Fruit fly (Drosophila melanogaster) whole organism, embryonic: ENCODE data around the gene CG9664.

ENCODE experiments used
- Adf1 ChIP-seq: fragments of 200-800 bp; sonication (Bioruptor generic); IDR thresholded peaks from 2 replicates; pipeline ENCODE4 v1.3.6; 2022; ENCODE audit warnings: missing biosample characterization, missing genetic modification characterization
- Aef1 ChIP-seq: fragments of 200-800 bp; sonication (Bioruptor generic); IDR thresholded peaks from 3 replicates; pipeline ENCODE4 v1.3.6; 2022; ENCODE audit warnings: missing biosample characterization, missing genetic modification characterization
- B-H2 ChIP-seq: fragments of 200-800 bp; sonication (Bioruptor generic); optimal IDR thresholded peaks from 2 replicates; lab custom pipeline; 2018; ENCODE audit warnings: missing biosample characterization, mild to moderate bottlenecking, missing genetic modification characterization
- CG11723 ChIP-seq: fragments of 200-800 bp; sonication (Bioruptor generic); optimal IDR thresholded peaks from 2 replicates; lab custom pipeline; 2017; ENCODE audit warnings: missing biosample characterization, mild to moderate bottlenecking, missing genetic modification characterization
- CG12769 ChIP-seq: fragments of 200-800 bp; sonication (Bioruptor generic); optimal IDR thresholded peaks from 2 replicates; lab custom pipeline; 2019; ENCODE audit warnings: missing biosample characterization, mild to moderate bottlenecking, missing genetic modification characterization, moderate library complexity
- CG13123 ChIP-seq: fragments of 200-800 bp; sonication (Bioruptor generic); optimal IDR thresholded peaks from 2 replicates; lab custom pipeline; 2016; ENCODE audit warnings: missing biosample characterization, missing genetic modification characterization
- CG14965 ChIP-seq: fragments of 200-800 bp; sonication (Bioruptor generic); optimal IDR thresholded peaks from 2 replicates; lab custom pipeline; 2016; ENCODE audit warnings: missing biosample characterization, missing genetic modification characterization, borderline replicate concordance
- CG16779 ChIP-seq: fragments of 200-800 bp; sonication (Bioruptor generic); IDR thresholded peaks from 2 replicates; pipeline ENCODE4 v1.3.6; 2022; ENCODE audit warnings: missing biosample characterization, missing genetic modification characterization
- CG18262 ChIP-seq: fragments of 200-800 bp; optimal IDR thresholded peaks from 3 replicates; lab custom pipeline; 2019; ENCODE audit warnings: missing biosample characterization, mild to moderate bottlenecking, missing genetic modification characterization, moderate library complexity
- CG18764 ChIP-seq: fragments of 200-800 bp; sonication (Bioruptor generic); optimal IDR thresholded peaks from 3 replicates; lab custom pipeline; 2016; ENCODE audit warnings: missing biosample characterization, missing genetic modification characterization
- CG3163 ChIP-seq: fragments of 200-800 bp; sonication (Bioruptor generic); optimal IDR thresholded peaks from 3 replicates; lab custom pipeline; 2016; ENCODE audit warnings: missing biosample characterization, missing genetic modification characterization
- CG34422 ChIP-seq: fragments of 200-800 bp; sonication (Bioruptor generic); IDR thresholded peaks from 3 replicates; pipeline ENCODE4 v1.3.6; 2022; ENCODE audit warnings: missing biosample characterization, missing genetic modification characterization
- CG4282 ChIP-seq: fragments of 200-800 bp; sonication (Bioruptor generic); optimal IDR thresholded peaks from 2 replicates; lab custom pipeline; 2016; ENCODE audit warnings: missing biosample characterization, missing genetic modification characterization
- CG4404 ChIP-seq: fragments of 200-800 bp; sonication (Bioruptor generic); IDR thresholded peaks from 2 replicates; pipeline ENCODE4 v1.3.6; 2022; ENCODE audit warnings: missing biosample characterization, missing genetic modification characterization
- CG4820 ChIP-seq: fragments of 200-800 bp; sonication (Bioruptor generic); optimal IDR thresholded peaks from 3 replicates; lab custom pipeline; 2016; ENCODE audit warnings: missing biosample characterization, missing genetic modification characterization
- CG7786 ChIP-seq: fragments of 200-800 bp; sonication (Bioruptor generic); optimal IDR thresholded peaks from 2 replicates; lab custom pipeline; 2016; ENCODE audit warnings: missing biosample characterization, missing genetic modification characterization
- CG8281 ChIP-seq: fragments of 200-800 bp; sonication (Bioruptor generic); optimal IDR thresholded peaks from 2 replicates; lab custom pipeline; 2018; ENCODE audit warnings: missing biosample characterization, mild to moderate bottlenecking, missing genetic modification characterization, moderate library complexity
- CG8478 ChIP-seq: fragments of >200 bp; optimal IDR thresholded peaks from 2 replicates; lab custom pipeline; 2018
- CG9932 ChIP-seq: fragments of 200-800 bp; sonication (Bioruptor generic); IDR thresholded peaks from 2 replicates; pipeline ENCODE4 v1.3.6; 2022; ENCODE audit warnings: missing biosample characterization, missing genetic modification characterization
- Eip74EF ChIP-seq, 2 experiments: fragments of 200-800 bp in 1 of 2; fragments of >200 bp in 1 of 2; sonication (Bioruptor generic) in 1 of 2; optimal IDR thresholded peaks; 2 replicates each; lab custom pipeline; 2017 to 2019; ENCODE audit warnings: missing biosample characterization in 2 of 2, missing genetic modification characterization in 2 of 2, mild to moderate bottlenecking in 1 of 2, moderate library complexity in 1 of 2
- Lpt ChIP-seq: fragments of >200 bp; optimal IDR thresholded peaks from 2 replicates; lab custom pipeline; 2018; ENCODE audit warnings: missing biosample characterization, missing genetic modification characterization
- Nf-YC ChIP-seq: fragments of 200-800 bp; optimal IDR thresholded peaks from 3 replicates; lab custom pipeline; 2019; ENCODE audit warnings: missing biosample characterization, mild to moderate bottlenecking, missing genetic modification characterization, moderate library complexity
- Oaz ChIP-seq: fragments of 200-800 bp; sonication (Bioruptor generic); IDR thresholded peaks from 2 replicates; pipeline ENCODE4 v1.3.6; 2022; ENCODE audit warnings: missing biosample characterization, missing genetic modification characterization
- Opbp ChIP-seq: fragments of 200-800 bp; sonication (Bioruptor generic); IDR thresholded peaks from 3 replicates; pipeline ENCODE4 v1.3.6; 2022; ENCODE audit warnings: missing biosample characterization, missing genetic modification characterization; ENCODE audit not compliant: partially characterized antibody
- Poxn ChIP-seq: fragments of 200-800 bp; sonication (Bioruptor generic); IDR thresholded peaks from 2 replicates; pipeline ENCODE4 v1.3.6; 2022; ENCODE audit warnings: missing biosample characterization, missing genetic modification characterization
- TFAM ChIP-seq: fragments of 200-800 bp; sonication (Bioruptor generic); optimal IDR thresholded peaks from 2 replicates; lab custom pipeline; 2017; ENCODE audit warnings: missing biosample characterization, missing genetic modification characterization, inconsistent platforms
- az2 ChIP-seq: fragments of 200-800 bp; sonication (Bioruptor generic); optimal IDR thresholded peaks from 3 replicates; lab custom pipeline; 2016; ENCODE audit warnings: missing biosample characterization, missing genetic modification characterization
- corto ChIP-seq: fragments of 200-800 bp; sonication (Bioruptor generic); optimal IDR thresholded peaks from 2 replicates; lab custom pipeline; 2016; ENCODE audit warnings: missing biosample characterization, mild to moderate bottlenecking, missing genetic modification characterization, moderate library complexity
- cwo ChIP-seq: fragments of 200-800 bp; sonication (Bioruptor generic); optimal IDR thresholded peaks from 3 replicates; lab custom pipeline; 2017; ENCODE audit warnings: missing biosample characterization, missing genetic modification characterization, mild to moderate bottlenecking, moderate library complexity, missing genetic modification reagents
- dm ChIP-seq: fragments of 200-800 bp; sonication (Bioruptor generic); optimal IDR thresholded peaks from 3 replicates; lab custom pipeline; 2016; ENCODE audit warnings: missing biosample characterization, missing genetic modification characterization
- dmrt99B ChIP-seq: fragments of 200-800 bp; sonication (Bioruptor generic); optimal IDR thresholded peaks from 2 replicates; lab custom pipeline; 2018; ENCODE audit warnings: missing biosample characterization, mild to moderate bottlenecking, missing genetic modification characterization, moderate library complexity
- esg ChIP-seq: fragments of 200-800 bp; sonication (Bioruptor generic); conservative IDR thresholded peaks from 2 replicates; pipeline ENCODE4 v1.3.6; 2022; ENCODE audit warnings: missing biosample characterization, missing genetic modification characterization
- fu2 ChIP-seq: fragments of 200-800 bp; sonication (Bioruptor generic); optimal IDR thresholded peaks from 2 replicates; lab custom pipeline; 2016; ENCODE audit warnings: missing biosample characterization, missing genetic modification characterization
- ham ChIP-seq: fragments of 200-800 bp; sonication (Bioruptor generic); IDR thresholded peaks from 2 replicates; pipeline ENCODE4 v1.3.6; 2022; ENCODE audit warnings: missing biosample characterization, missing genetic modification characterization
- insv ChIP-seq, 2 experiments: fragments of 200-800 bp; sonication (Bioruptor generic); optimal IDR thresholded peaks; 3 replicates each; lab custom pipeline; 2016 to 2018; ENCODE audit warnings: missing biosample characterization in 2 of 2, missing genetic modification characterization in 2 of 2
- jigr1 ChIP-seq: fragments of 200-800 bp; sonication (Bioruptor generic); IDR thresholded peaks from 3 replicates; pipeline ENCODE4 v1.3.6; 2022; ENCODE audit warnings: missing biosample characterization, missing genetic modification characterization
- nom ChIP-seq: fragments of 200-800 bp; sonication (Bioruptor generic); optimal IDR thresholded peaks from 2 replicates; lab custom pipeline; 2017; ENCODE audit warnings: missing biosample characterization, missing genetic modification characterization, mild to moderate bottlenecking, moderate library complexity, missing genetic modification reagents
- onecut ChIP-seq: fragments of 200-800 bp; sonication (Bioruptor generic); IDR thresholded peaks from 2 replicates; pipeline ENCODE4 v1.3.6; 2022; ENCODE audit warnings: missing biosample characterization, missing genetic modification characterization
- org-1 ChIP-seq: fragments of 200-800 bp; sonication (Bioruptor generic); optimal IDR thresholded peaks from 2 replicates; lab custom pipeline; 2017; ENCODE audit warnings: missing biosample characterization, missing genetic modification characterization
- pros ChIP-seq: fragments of 200-800 bp; sonication (Bioruptor generic); optimal IDR thresholded peaks from 3 replicates; lab custom pipeline; 2019; ENCODE audit warnings: missing biosample characterization, mild to moderate bottlenecking, missing genetic modification characterization, moderate library complexity
- psq ChIP-seq: fragments of 200-800 bp; sonication (Bioruptor generic); optimal IDR thresholded peaks from 2 replicates; lab custom pipeline; 2017; ENCODE audit warnings: missing biosample characterization, missing genetic modification characterization
- sd ChIP-seq: fragments of 200-800 bp; sonication (Bioruptor generic); optimal IDR thresholded peaks from 3 replicates; lab custom pipeline; 2018; ENCODE audit warnings: missing biosample characterization, mild to moderate bottlenecking, missing genetic modification characterization, moderate library complexity
- sens-2 ChIP-seq: fragments of 200-800 bp; sonication (Bioruptor generic); IDR thresholded peaks from 2 replicates; pipeline ENCODE4 v1.3.6; 2022; ENCODE audit warnings: missing biosample characterization, missing genetic modification characterization
- slbo ChIP-seq: fragments of 200-800 bp; sonication (Bioruptor generic); IDR thresholded peaks from 2 replicates; pipeline ENCODE4 v1.3.6; 2022; ENCODE audit warnings: missing biosample characterization, missing genetic modification characterization
- toy ChIP-seq: fragments of 200-800 bp; sonication (Bioruptor generic); IDR thresholded peaks from 2 replicates; pipeline ENCODE4 v1.3.6; 2022; ENCODE audit warnings: missing biosample characterization, missing genetic modification characterization
- vfl ChIP-seq: fragments of 200-800 bp; sonication (Bioruptor generic); optimal IDR thresholded peaks from 2 replicates; lab custom pipeline; 2016; ENCODE audit warnings: missing biosample characterization, missing genetic modification characterization
- wek ChIP-seq: fragments of 200-800 bp; sonication (Bioruptor generic); optimal IDR thresholded peaks from 3 replicates; lab custom pipeline; 2018; ENCODE audit warnings: missing biosample characterization, mild to moderate bottlenecking, missing genetic modification characterization, moderate library complexity

CG9664 gene

DNA sequence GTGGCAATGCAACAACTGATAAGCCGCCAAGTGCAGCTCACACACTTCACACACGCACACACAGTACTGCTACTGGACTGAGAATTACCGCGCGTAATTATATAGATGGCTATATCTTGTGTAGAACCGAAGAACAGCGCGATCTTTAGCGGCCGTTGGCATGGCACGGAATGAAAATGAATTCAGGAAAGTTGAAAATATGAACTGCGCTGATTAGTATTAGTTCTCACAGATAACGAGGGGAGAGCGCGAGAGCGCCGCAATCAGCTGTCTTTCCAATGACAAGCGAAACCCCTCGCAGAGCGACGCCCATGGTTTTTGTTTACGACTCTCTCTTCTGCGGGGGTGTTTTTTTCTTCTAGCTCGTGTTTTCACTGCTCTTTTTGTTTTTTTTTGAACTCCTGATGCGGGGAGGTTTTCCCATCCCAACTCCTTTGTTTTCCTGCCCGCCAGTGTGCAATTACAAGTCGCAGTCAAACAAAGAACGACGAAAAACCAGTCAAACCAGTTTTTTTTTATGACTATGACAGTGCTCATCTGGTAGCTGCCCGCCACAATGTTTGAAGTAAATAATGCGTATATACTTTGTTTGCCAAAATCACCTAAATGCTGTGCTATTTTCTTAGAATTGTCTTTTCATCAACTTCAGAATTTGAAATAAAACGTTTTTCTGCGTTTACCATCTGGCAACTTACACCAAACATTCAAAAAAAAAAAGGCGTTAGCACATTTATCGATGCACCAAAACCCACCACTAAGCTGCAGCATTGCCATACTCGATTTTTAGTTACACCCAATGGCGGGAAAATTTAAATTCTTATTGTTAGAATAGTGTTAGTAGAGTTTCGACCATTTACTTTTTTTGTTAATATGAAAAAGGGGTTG is 8.7 kb upstream of the CG9664 start, which contains the start of gene CG9663 (continued):
- peak; percentile 40 for TF ChIP-seq slbo (GFP tag; lab: Robert Waterston, UW)
- peak; percentile 22 for TF ChIP-seq CG3163 (GFP tag; lab: Kevin White, UChicago)
- peak; percentile 71 for TF ChIP-seq CG12769 (tag; lab: Kevin White, UChicago)
- TF ChIP-seq psq (GFP tag; lab: Kevin White, UChicago) = no peak
- TF ChIP-seq CG18262 (tag; lab: Kevin White, UChicago) = peak; percentile 10
- TF ChIP-seq pros (GFP tag; lab: Kevin White, UChicago) = peak; percentile 94
- no peak for TF ChIP-seq esg (GFP tag; lab: Robert Waterston, UW)
- peak in 1 of 2 experiments; percentile 5 for TF ChIP-seq Eip74EF (GFP tag; optimal IDR thresholded peaks at IDR 0.05; lab: Kevin White, UChicago)
- no peak for TF ChIP-seq org-1 (GFP tag; lab: Kevin White, UChicago)
- TF ChIP-seq dmrt99B = no peak
- TF ChIP-seq onecut = peak; percentile 48
- no peak for TF ChIP-seq jigr1 (GFP tag; lab: Robert Waterston, UW)
- no peak for TF ChIP-seq CG18764 (GFP tag; lab: Kevin White, UChicago)
- TF ChIP-seq Aef1 (GFP tag; lab: Robert Waterston, UW) = no peak
- peak; percentile 27 for TF ChIP-seq CG4282 (GFP tag; lab: Kevin White, UChicago)
- TF ChIP-seq TFAM (GFP tag; lab: Kevin White, UChicago) = no peak
- TF ChIP-seq CG9932 (GFP tag; lab: Robert Waterston, UW) = peak; percentile 51; the same call in 1 of the 2 replicates
- TF ChIP-seq CG13123 (GFP tag; lab: Kevin White, UChicago) = no peak
- no peak for TF ChIP-seq CG11723 (GFP tag; lab: Kevin White, UChicago)
- no peak for TF ChIP-seq wek (GFP tag; lab: Kevin White, UChicago)
- no peak for TF ChIP-seq dm (GFP tag; lab: Kevin White, UChicago)
- TF ChIP-seq sens-2 = no peak
- no peak for TF ChIP-seq ham (GFP tag; lab: Robert Waterston, UW)
- TF ChIP-seq Opbp = 0 out of 3 replicates have a peak, but pooled peaks have one; percentile 44
- TF ChIP-seq Lpt (GFP tag; lab: Kevin White, UChicago) = no peak
- TF ChIP-seq Poxn (GFP tag; lab: Robert Waterston, UW) = no peak
- no peak for TF ChIP-seq az2 (GFP tag; lab: Kevin White, UChicago)
- TF ChIP-seq B-H2 = no peak
- no peak for TF ChIP-seq fu2
- peak; percentile 27; the same call in 1 of the 2 replicates for TF ChIP-seq CG4404 (GFP tag; lab: Robert Waterston, UW)
- no peak for TF ChIP-seq Nf-YC (tag; lab: Kevin White, UChicago)
- peak in 1 of 2 experiments; percentile 62 for TF ChIP-seq insv (GFP tag; optimal IDR thresholded peaks at IDR 0.05; lab: Kevin White, UChicago)
- no peak for TF ChIP-seq toy (GFP tag; lab: Robert Waterston, UW)
- no peak for TF ChIP-seq CG4820 (GFP tag; lab: Kevin White, UChicago)
- TF ChIP-seq cwo = peak; percentile 42
- no peak for TF ChIP-seq Oaz (GFP tag; lab: Robert Waterston, UW)
- peak; percentile 67; the same call in 1 of the 3 replicates for TF ChIP-seq CG34422 (GFP tag; lab: Robert Waterston, UW)
- no peak for TF ChIP-seq CG8281
- TF ChIP-seq nom = peak; percentile 94
- TF ChIP-seq vfl (GFP tag; lab: Kevin White, UChicago) = no peak
- TF ChIP-seq CG8478 = no peak
- no peak for TF ChIP-seq CG14965 (GFP tag; lab: Kevin White, UChicago)
- TF ChIP-seq Adf1 (GFP tag; lab: Robert Waterston, UW) = no peak
- peak; percentile 29 for TF ChIP-seq sd
- TF ChIP-seq CG16779 = no peak
- TF ChIP-seq CG7786 = peak; percentile 26
- TF ChIP-seq corto = peak; percentile 42
